Worm (Caenorhabditis elegans): ENCODE data around the gene T12G3.6.
A peak's percentile ranks its signal among the peaks of the same experiment; 100 is the strongest.

The T12G3.6 gene

DNA sequence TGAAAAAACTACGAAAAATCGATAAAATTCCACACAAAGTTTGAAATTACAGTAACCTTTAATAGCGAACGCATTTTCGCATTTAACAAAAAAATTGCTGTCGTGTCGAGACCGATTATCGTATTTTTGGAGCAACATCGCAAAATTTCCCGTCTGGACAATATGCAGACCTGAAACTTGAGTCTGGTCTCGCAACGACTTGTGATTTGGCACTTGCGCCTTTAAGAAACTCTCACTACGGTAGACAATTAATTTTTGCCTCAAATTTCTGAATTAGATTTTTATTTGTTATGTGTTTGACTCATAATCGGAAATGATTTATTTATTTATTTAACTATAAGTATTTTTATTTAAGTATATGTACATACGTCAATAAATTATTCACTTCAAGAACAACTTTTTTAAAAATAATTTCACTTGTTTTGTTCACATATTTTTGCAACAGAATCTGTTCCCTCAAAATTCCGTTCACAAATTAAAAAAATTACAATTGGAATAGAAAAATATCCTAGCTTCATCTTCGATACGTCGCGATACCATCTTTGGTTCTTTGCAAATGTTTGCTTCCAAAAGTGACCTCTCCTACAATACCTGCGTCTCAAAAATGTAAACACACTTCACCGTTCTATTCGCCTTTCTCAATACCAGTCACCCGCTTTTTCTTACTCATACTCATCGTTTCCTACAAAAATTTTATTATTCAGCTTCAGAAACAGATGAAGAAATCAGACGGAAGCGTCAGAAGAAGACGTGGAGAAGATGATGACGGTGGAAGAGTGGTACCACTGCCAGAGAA, 16.7 kb upstream of the T12G3.6 start, which contains the start of gene T12G3.4:
T12G3.4 (plus strand) TSS at position 705 of the 796 bp plus-strand sequence.
- TF ChIP-seq C34F6.9 (tag; optimal IDR thresholded peaks at IDR 0.05) = no peak
- TF ChIP-seq ceh-82 (tag; optimal IDR thresholded peaks at IDR 0.05) = no peak
- TF ChIP-seq ztf-4 (tag; optimal IDR thresholded peaks at IDR 0.05) = no peak
- TF ChIP-seq ZK546.5 (tag; optimal IDR thresholded peaks at IDR 0.05) = no peak
- TF ChIP-seq nhr-129 (tag; optimal IDR thresholded peaks at IDR 0.05) = peak; percentile 2
- peak; percentile 1 for TF ChIP-seq fos-1 (tag; optimal IDR thresholded peaks at IDR 0.05)

DNA sequence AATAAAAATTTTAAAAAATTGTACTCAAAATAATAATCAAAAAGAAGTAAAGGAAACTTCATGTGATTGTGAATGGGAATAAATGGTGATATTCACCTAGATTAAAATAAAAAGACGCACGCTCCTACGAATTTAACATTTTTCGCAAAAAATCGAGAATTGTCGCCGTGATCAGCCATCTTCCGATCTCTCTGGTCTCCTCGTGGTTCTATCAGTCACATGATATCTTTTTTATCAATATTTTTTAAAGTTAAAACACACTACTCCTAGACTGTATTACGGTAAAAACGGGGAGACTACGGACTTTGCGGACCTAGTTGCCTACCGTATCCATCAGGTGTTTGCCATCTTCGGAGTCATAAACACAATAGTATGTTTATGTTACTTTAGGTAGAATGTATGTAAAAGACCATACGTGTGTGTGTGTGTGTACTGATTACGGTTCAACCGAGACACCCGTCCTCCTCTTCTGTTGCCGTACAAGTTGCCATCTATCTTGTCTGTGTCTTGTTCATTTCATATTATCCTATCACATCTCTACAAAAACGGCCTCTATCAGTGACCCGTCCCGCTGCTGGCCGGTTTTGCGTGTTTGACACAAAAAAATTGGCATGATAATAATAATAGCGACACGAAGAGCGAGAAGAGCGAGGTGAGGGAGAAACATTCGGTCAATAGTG, 15.6 kb upstream of the T12G3.6 start, which contains the start of gene T12G3.2:
T12G3.2 (minus strand) TSS at position 444 of the 680 bp plus-strand sequence.
- no peak for TF ChIP-seq unc-55 (GFP tag; optimal IDR thresholded peaks at IDR 0.05)
- TF ChIP-seq blmp-1 (tag; optimal IDR thresholded peaks at IDR 0.05; ENCODE audit: insufficient read depth) = no peak
- TF ChIP-seq nhr-23 (tag; optimal IDR thresholded peaks at IDR 0.05) = no peak
- peak in 1 of 2 experiments; percentile 16 for TF ChIP-seq lsy-2 (tag; optimal IDR thresholded peaks at IDR 0.05)
- TF ChIP-seq lin-11 (tag; optimal IDR thresholded peaks at IDR 0.05) = no peak
- TF ChIP-seq ceh-16 (tag; optimal IDR thresholded peaks at IDR 0.05) = no peak
- no peak for TF ChIP-seq nhr-6 (tag; optimal IDR thresholded peaks at IDR 0.05)
- TF ChIP-seq nhr-129 (tag; optimal IDR thresholded peaks at IDR 0.05) = peak; percentile 64
- peak; percentile 23 for TF ChIP-seq F13H6.1 (tag; optimal IDR thresholded peaks at IDR 0.05)
- no peak for TF ChIP-seq mbf-1 (tag; optimal IDR thresholded peaks at IDR 0.05)
- no peak for TF ChIP-seq unc-39 (tag; optimal IDR thresholded peaks at IDR 0.05)
- peak; percentile 44 for TF ChIP-seq sma-3 (GFP tag; optimal IDR thresholded peaks at IDR 0.05)
- TF ChIP-seq lin-39 (tag; optimal IDR thresholded peaks at IDR 0.05) = no peak
- TF ChIP-seq gmeb-1 (tag; optimal IDR thresholded peaks at IDR 0.05) = peak; percentile 25
- TF ChIP-seq sma-9 (GFP tag; optimal IDR thresholded peaks at IDR 0.05) = peak; percentile 49
- no peak for TF ChIP-seq sma-9 (tag; optimal IDR thresholded peaks at IDR 0.05)
- no peak for TF ChIP-seq alr-1 (tag; optimal IDR thresholded peaks at IDR 0.05)
- TF ChIP-seq ceh-82 (tag; optimal IDR thresholded peaks at IDR 0.05) = no peak
- TF ChIP-seq ztf-4 (tag; optimal IDR thresholded peaks at IDR 0.05) = no peak
- TF ChIP-seq aly-2 (tag; optimal IDR thresholded peaks at IDR 0.05) = no peak
- peak; percentile 23 for TF ChIP-seq nhr-21 (tag; optimal IDR thresholded peaks at IDR 0.05)
- TF ChIP-seq nhr-25 (tag; optimal IDR thresholded peaks at IDR 0.05) = peak; percentile 30
- TF ChIP-seq fos-1 (tag; optimal IDR thresholded peaks at IDR 0.05) = peak; percentile 65

DNA sequence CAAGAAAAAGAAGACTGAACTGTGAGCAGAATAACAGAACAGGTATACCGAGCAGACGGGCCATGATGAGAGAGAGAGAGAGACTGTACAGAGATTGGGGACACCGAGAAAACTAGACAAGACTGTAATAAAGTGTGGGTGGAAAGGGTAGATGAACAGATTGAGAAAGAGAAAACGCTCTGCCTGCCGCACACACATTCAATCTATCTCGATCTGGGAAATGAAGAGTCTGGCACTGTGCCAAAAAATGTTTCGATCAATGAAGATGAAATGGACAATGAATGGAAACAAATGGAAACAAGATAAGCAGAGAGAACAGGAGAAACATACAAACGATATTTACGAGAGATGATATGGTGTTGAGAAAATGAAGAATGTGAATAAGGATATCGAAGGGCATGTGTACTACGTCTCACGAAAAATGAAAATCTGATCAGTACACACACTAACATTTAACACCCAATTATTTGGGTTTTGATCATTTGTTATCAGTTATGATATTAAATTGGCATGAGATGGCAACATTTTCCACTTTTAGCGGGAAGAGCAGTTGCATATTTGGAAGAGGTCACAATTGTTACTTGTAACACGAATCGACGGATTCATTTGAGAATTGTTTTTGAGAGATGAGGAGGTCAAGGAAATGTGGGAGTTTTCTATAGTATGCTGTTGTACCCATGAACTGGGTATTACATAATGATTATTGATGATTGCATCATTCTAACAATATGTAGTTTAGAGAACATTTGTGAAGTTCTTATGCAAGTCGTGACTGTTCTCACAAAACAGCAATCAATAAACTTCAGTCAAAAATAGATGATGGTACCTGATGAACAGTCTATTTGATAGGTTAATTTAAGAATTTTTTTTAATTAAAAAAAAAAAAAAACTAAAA, 14.0 kb upstream of the T12G3.6 start:
- TF ChIP-seq egl-27 (tag; optimal IDR thresholded peaks at IDR 0.05) = peak; percentile 34
- TF ChIP-seq ztf-11 (tag; optimal IDR thresholded peaks at IDR 0.05) = no peak
- peak; percentile 59 for TF ChIP-seq sma-3 (GFP tag; optimal IDR thresholded peaks at IDR 0.05)
- peak; percentile 36 for TF ChIP-seq nhr-25 (tag; optimal IDR thresholded peaks at IDR 0.05)
- TF ChIP-seq nhr-21 (tag; optimal IDR thresholded peaks at IDR 0.05) = peak; percentile 47
- peak in 1 of 2 experiments; percentile 21 for TF ChIP-seq lsy-2 (tag; optimal IDR thresholded peaks at IDR 0.05)
- peak; percentile 64 for TF ChIP-seq nhr-129 (tag; optimal IDR thresholded peaks at IDR 0.05)
- TF ChIP-seq ceh-82 (tag; optimal IDR thresholded peaks at IDR 0.05) = no peak
- no peak for TF ChIP-seq ZK546.5 (tag; optimal IDR thresholded peaks at IDR 0.05)
- no peak for TF ChIP-seq skn-1 (tag; optimal IDR thresholded peaks at IDR 0.05)
- no peak for TF ChIP-seq F13H6.1 (tag; optimal IDR thresholded peaks at IDR 0.05)
- no peak for TF ChIP-seq lin-13 (GFP tag; optimal IDR thresholded peaks at IDR 0.05)
- no peak for TF ChIP-seq R02D3.7 (tag; optimal IDR thresholded peaks at IDR 0.05)
- no peak for TF ChIP-seq Y55F3AM.14 (GFP tag; optimal IDR thresholded peaks at IDR 0.05)
- peak; percentile 29 for TF ChIP-seq ceh-16 (tag; optimal IDR thresholded peaks at IDR 0.05)
- peak; percentile 83 for TF ChIP-seq sma-9 (GFP tag; optimal IDR thresholded peaks at IDR 0.05)
- TF ChIP-seq sma-9 (tag; optimal IDR thresholded peaks at IDR 0.05) = no peak
- TF ChIP-seq blmp-1 (tag; optimal IDR thresholded peaks at IDR 0.05; ENCODE audit: insufficient read depth) = peak; percentile 56
- TF ChIP-seq fos-1 (tag; optimal IDR thresholded peaks at IDR 0.05) = peak; percentile 28

- TF ChIP-seq fos-1 (tag; optimal IDR thresholded peaks at IDR 0.05) = peak; percentile 16
- no peak for TF ChIP-seq skn-1 (tag; optimal IDR thresholded peaks at IDR 0.05)
- peak; percentile 36 for TF ChIP-seq crh-2 (tag; optimal IDR thresholded peaks at IDR 0.05)
- no peak for TF ChIP-seq ceh-82 (tag; optimal IDR thresholded peaks at IDR 0.05)
- peak; percentile 51 for TF ChIP-seq sma-9 (GFP tag; optimal IDR thresholded peaks at IDR 0.05)
- TF ChIP-seq sma-9 (tag; optimal IDR thresholded peaks at IDR 0.05) = no peak
- TF ChIP-seq nhr-23 (tag; optimal IDR thresholded peaks at IDR 0.05) = no peak
- TF ChIP-seq nhr-129 (tag; optimal IDR thresholded peaks at IDR 0.05) = peak; percentile 61
Observed at ce11 chrIV:12043054-12043453, 12.0 kb upstream of the T12G3.6 start.

Measured in whole organism, L2 larva.